Worm (Caenorhabditis elegans) whole organism, L4/young adult: ENCODE results near the gene C34F11.8.

Experiments
- W03F9.2 ChIP-seq: fragments of 150-350 bp; optimal IDR thresholded peaks from 2 replicates; lab custom pipeline; 2014; ENCODE audit warnings: missing biosample characterization, missing genetic modification characterization
- dao-5 ChIP-seq: sonication (generic microtip); optimal IDR thresholded peaks from 2 replicates; lab custom pipeline; 2016; ENCODE audit warnings: missing genotype, missing genetic modification characterization, moderate library complexity, missing compliant biosample characterization
- him-1 ChIP-seq: sonication (generic microtip); optimal IDR thresholded peaks from 2 replicates; lab custom pipeline; 2016; ENCODE audit warnings: missing genotype, missing genetic modification reagents, missing genetic modification characterization, missing compliant biosample characterization

Gene C34F11.8

ce11 chrII:5222830-5223229 is 12.1 kb upstream of the C34F11.8 start:
- TF ChIP-seq him-1 (tag; lab: Kevin White, UChicago) (no peak), dao-5 (no peak)

DNA sequence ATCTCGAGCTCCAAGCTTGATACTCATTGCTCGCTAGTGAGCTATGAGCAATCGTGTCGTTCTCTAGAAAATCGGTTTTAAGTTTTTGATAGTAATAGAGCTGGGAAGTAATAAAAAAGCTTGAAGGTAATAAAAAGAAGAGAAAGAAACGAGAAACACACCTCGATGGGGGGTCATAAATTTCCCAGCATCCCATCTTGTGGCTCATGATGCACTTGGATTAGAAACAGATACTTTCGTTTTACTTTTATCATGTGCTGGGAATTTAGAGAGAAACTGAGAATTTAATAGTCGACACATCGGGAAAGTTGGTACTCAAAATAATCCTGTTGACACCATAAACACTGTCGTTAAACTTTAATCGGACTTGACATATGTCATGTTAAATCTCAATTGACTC is 9.9 kb upstream of the C34F11.8 start:
- TF ChIP-seq W03F9.2 (tag; lab: Kevin White, UChicago), result no peak
- TF ChIP-seq him-1 (tag; lab: Kevin White, UChicago), result no peak
- TF ChIP-seq dao-5, result no peak

ce11 chrII:5218349-5218748 is 7.6 kb upstream of the C34F11.8 start:
- TF ChIP-seq W03F9.2 (tag; lab: Kevin White, UChicago), result no peak
- TF ChIP-seq him-1 (tag; lab: Kevin White, UChicago), result no peak

DNA sequence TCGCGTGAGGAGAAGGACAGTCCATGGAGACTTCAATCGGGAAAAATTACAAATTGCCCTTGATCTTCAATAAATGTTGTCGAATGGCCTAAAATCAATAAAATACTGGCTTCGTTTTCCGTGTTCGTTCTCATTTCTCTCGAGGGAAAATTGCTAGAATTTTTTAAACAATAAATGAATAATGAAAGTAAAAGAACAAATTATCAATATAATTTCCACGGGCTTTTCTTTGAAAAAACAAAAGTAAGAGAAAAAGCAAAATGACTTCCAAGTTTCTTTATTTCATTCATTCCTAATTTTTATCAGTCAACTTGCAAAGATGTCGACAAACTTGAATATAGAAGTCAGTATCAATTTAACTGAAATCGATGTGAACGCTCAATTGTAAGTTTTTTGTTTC is 1.9 kb upstream of the C34F11.8 start, which contains the start of gene C34F11.1:
C34F11.1 (plus strand) TSS at position 301 of the 400 bp plus-strand sequence.
- TF ChIP-seq W03F9.2 (tag; lab: Kevin White, UChicago), result no peak
- TF ChIP-seq him-1 (tag; lab: Kevin White, UChicago), result no peak
- no peak for TF ChIP-seq dao-5

DNA sequence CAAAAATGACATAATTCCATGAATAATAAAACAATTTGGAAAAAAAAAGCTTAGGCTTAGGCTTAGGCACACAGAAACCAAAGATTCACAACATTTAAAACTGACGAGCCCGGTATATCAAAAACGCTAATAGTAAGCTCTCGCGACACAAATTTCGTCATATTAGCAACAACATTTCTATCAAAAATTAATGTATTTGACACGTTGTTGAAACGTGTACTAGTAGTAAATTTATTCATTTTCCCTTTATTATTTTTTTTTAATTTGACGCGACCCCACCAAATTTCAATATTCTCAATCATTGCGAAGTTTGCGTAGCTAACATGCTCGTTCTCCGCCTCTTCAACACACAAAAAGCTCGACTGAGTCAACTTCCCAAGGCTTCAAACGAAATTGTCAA is 1.2 kb upstream of the C34F11.8 start, which contains the start of gene C34F11.2:
C34F11.2 (plus strand) TSS at position 301 of the 400 bp plus-strand sequence.
- TF ChIP-seq dao-5 (no peak), him-1 (tag; lab: Kevin White, UChicago) (no peak), W03F9.2 (tag; lab: Kevin White, UChicago) (no peak)

DNA sequence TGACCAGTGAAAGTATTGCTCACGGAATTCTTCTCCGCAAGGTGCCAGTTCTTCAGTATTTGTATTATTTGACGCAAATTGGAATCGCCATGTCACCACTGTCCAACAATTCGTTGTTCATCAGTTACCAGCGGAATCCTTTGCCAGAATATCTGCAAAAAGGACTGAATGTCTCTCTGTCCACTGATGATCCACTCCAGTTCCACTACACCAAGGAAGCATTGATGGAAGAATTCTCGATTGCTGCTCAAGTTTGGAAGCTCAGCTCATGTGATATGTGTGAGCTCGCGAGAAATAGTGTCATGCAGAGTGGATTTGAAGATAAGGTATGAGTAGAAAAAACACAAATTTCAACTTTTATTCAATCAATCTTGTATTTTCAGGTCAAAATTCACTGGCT is 1.6 kb downstream of the C34F11.8 start:
- TF ChIP-seq dao-5 (no peak), him-1 (tag; lab: Kevin White, UChicago) (no peak), W03F9.2 (tag; lab: Kevin White, UChicago) (no peak)

ce11 chrII:5205286-5205685 is 5.5 kb downstream of the C34F11.8 start:
- TF ChIP-seq dao-5, result no peak
- TF ChIP-seq W03F9.2 (tag; lab: Kevin White, UChicago), result no peak
- TF ChIP-seq him-1 (tag; lab: Kevin White, UChicago), result no peak

ce11 chrII:5202930-5203329 is 7.8 kb downstream of the C34F11.8 start, which contains the start of gene ampd-1:
Gene ampd-1, plus strand, starts transcription at chrII:5203322.
- no peak for TF ChIP-seq dao-5
- no peak for TF ChIP-seq him-1 (tag; lab: Kevin White, UChicago)
- no peak for TF ChIP-seq W03F9.2 (tag; lab: Kevin White, UChicago)

ce11 chrII:5201922-5202562 is 8.7 kb downstream of the C34F11.8 start:
- TF ChIP-seq him-1 (tag; lab: Kevin White, UChicago), result no peak
- no peak for TF ChIP-seq W03F9.2 (tag; lab: Kevin White, UChicago)
- TF ChIP-seq dao-5, result no peak

DNA sequence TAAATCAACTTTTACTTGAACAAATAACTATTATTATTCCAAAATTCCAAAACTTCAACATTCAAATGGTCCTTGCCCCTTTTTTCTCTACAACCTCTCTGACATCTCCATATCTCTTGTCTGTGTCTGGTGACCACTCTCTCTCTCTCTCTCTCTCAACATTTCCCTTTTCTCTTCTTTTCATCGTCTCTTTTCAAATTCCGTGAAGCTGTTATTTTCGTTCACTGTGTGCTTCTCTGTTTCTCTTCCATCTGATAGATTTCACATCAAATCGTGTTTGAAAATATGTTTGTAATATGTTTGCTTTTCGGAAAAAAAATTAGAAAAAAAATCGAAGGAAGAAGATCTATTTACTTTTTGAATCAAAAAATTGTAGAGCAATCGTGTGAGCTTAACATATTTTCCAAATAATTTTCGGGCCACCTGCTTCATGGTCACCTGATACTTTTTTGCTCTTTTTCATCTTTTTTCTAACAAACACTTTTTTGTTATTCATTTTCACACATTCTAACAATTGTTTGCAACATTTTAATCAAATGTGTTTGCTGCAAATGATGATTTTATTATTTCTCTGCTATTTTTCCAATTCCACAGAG is 9.7 kb downstream of the C34F11.8 start:
- no peak for TF ChIP-seq W03F9.2 (tag; lab: Kevin White, UChicago)
- TF ChIP-seq him-1 (tag; lab: Kevin White, UChicago), result no peak
- no peak for TF ChIP-seq dao-5

DNA sequence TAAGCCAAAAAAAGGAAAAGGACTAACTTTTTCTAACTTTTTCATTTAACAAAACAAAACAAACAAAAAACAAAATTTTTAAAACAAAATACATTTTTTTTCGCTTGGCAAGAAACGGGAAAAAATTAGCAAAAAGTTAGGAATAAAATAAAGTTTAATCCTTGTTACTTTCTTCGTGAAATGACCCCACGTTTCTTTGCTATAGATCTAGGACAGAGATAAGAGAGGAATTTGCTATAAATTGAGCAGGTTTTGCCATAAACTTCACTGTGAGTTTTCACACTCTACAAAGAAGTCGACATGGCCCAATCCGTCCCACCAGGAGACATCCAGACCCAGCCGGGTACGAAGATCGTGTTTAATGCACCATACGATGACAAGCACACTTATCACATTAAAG is 11.3 kb downstream of the C34F11.8 start, which contains the start of gene msp-50:
msp-50 (plus strand) TSS at position 301 of the 400 bp plus-strand sequence.
- no peak for TF ChIP-seq W03F9.2 (tag; lab: Kevin White, UChicago)
- TF ChIP-seq him-1 (tag; lab: Kevin White, UChicago), result no peak
- no peak for TF ChIP-seq dao-5

- TF ChIP-seq W03F9.2 (tag; lab: Kevin White, UChicago) (no peak), dao-5 (no peak), him-1 (tag; lab: Kevin White, UChicago) (no peak)
Observed at ce11 chrII:5195504-5195903, 15.3 kb downstream of the C34F11.8 start, which contains the start of gene C34F11.5. Gene C34F11.5, plus strand, starts transcription at chrII:5195804.

DNA sequence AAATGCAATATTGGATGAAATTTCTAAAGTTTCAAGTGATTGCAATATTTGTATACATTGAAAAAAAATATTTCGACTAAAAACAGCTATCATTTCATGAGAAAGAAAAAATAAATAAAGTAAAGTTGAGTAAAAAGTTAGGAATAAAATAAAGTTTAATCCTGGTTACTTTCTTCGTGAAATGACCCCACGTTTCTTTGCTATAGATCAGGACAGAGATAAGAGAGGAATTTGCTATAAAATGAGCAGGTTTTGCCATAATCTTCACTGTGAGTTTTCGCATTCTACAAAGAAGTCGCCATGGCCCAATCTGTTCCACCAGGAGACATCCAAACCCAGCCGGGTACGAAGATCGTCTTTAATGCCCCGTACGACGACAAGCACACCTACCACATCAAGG is 16.7 kb downstream of the C34F11.8 start, which contains the start of gene msp-49:
msp-49 (plus strand) TSS at position 301 of the 400 bp plus-strand sequence.
- TF ChIP-seq dao-5, result no peak
- TF ChIP-seq W03F9.2 (tag; lab: Kevin White, UChicago), result no peak
- TF ChIP-seq him-1 (tag; lab: Kevin White, UChicago), result no peak

- TF ChIP-seq dao-5, result no peak
- no peak for TF ChIP-seq W03F9.2 (tag; lab: Kevin White, UChicago)
- TF ChIP-seq him-1 (tag; lab: Kevin White, UChicago), result no peak
Observed at ce11 chrII:5191766-5192165, 19.0 kb downstream of the C34F11.8 start.
